Worm (Caenorhabditis elegans): ENCODE measurements around the gene fbxa-156.

DNA sequence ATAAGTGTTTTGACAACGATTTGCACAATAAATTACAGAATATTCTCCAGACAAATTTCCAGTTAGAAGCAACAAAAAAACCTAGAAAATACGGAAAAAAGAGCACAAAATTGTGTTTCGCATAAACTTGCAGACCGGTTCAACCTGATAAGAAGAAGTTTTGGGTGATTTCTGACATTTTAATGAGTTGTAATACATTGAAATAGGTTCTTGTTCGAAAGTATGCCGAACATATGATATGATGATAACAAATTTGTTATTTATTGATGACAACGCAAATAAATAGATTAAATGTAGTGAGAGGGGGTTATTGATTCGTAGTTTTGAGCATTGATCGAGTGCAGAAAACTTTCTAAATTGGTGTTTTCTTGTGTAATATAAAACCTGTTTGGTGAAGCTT lies 5.3 kb downstream of the fbxa-156 start:
- TF ChIP-seq klf-2 (GFP tag; conservative IDR thresholded peaks at IDR 0.05) (no peak), cog-1 (tag; optimal IDR thresholded peaks at IDR 0.05) (no peak), med-1 (GFP tag; optimal IDR thresholded peaks at IDR 0.05; ENCODE audit: insufficient read depth) (no peak), flt-1 (GFP tag; IDR thresholded peaks at IDR 0.05) (no peak), T22C8.4 (GFP tag; IDR thresholded peaks at IDR 0.05) (no peak), tab-1 (GFP tag; IDR thresholded peaks at IDR 0.05) (no peak)
